Worm (Caenorhabditis elegans) whole organism, L2 larva: ENCODE measurements around the gene Y37H2A.12.

ENCODE experiments used
- nhr-11 ChIP-seq: fragments of 150-350 bp; optimal IDR thresholded peaks from 2 replicates; lab custom pipeline; 2014; ENCODE audit warnings: missing biosample characterization, missing genetic modification characterization
- ztf-11 ChIP-seq: sonication (generic microtip); optimal IDR thresholded peaks from 2 replicates; lab custom pipeline; 2017; ENCODE audit warnings: missing biosample characterization, missing genetic modification characterization

ce11 chrV:18086783-18087182, 44.1 kb downstream of the Y37H2A.12 start, which contains the start of gene slr-2:
- TF ChIP-seq ztf-11 (tag; lab: Kevin White, UChicago) (no peak), nhr-11 (tag; lab: Kevin White, UChicago) (no peak)
